Fruit fly (Drosophila melanogaster) whole organism: Measurements from ENCODE around the gene Vlet.

ENCODE experiments used
- CG8478 ChIP-seq: fragments of >200 bp; optimal IDR thresholded peaks from 2 replicates; lab custom pipeline; 2018; ENCODE audit warnings: inconsistent platforms
- Dll ChIP-seq: fragments of >200 bp; optimal IDR thresholded peaks from 2 replicates; lab custom pipeline; 2017
- EcR ChIP-seq, 2 experiments: fragments of >200 bp; optimal IDR thresholded peaks; 2 replicates each; lab custom pipeline; 2017; ENCODE audit warnings: missing biosample characterization in 2 of 2, missing genetic modification characterization in 2 of 2, missing genetic modification reagents in 2 of 2
- pan ChIP-seq: fragments of >200 bp; optimal IDR thresholded peaks from 2 replicates; lab custom pipeline; 2017
- psq ChIP-seq: fragments of >200 bp; optimal IDR thresholded peaks from 2 replicates; lab custom pipeline; 2017
- usp ChIP-seq: fragments of >200 bp; optimal IDR thresholded peaks from 2 replicates; lab custom pipeline; 2017; ENCODE audit warnings: missing biosample characterization, missing genetic modification characterization, mixed read lengths

Gene Vlet

DNA sequence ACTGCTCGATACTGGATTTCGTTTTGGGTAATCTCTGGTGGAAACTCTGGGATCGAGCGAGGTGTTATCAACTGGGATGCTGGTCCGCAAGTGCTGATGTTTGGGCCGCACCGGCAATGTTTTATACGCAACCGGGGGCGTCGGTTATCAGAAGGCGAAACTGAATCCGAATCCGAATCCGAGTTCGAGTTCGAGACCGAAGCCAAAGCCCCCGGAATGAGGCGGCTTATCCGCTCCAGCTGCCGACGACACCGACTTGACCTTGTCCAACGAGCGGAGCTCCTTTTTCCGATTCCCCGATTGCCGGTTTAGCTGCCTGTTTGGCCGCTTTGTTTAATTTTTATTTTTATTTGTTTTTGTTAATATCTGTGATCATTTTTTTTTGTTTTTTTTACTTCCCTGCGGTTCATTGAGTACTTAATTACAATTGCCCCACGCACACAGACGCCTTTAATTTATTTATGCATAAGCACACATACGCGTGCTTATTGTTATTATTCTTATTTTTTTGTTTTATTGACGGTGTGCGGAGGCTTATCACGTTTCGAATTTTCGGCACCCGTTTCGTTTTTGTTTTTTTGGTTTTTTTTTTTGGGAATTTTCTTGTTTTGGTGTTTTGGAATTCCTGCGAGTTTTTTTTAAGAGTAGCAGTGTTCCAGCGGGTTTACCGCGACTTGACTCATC is 26.7 kb upstream of the Vlet start, which contains the start of gene CG2444:
TSS of gene CG2444 (minus strand) at position 372 of the 684 bp plus-strand sequence.
- TF ChIP-seq psq (lab: Kevin White, UChicago) (no peak), CG8478 (lab: Kevin White, UChicago) (no peak), EcR (GFP tag; optimal IDR thresholded peaks at IDR 0.05; lab: Kevin White, UChicago) (no peak), Dll (lab: Kevin White, UChicago) (no peak), pan (lab: Kevin White, UChicago) (no peak), usp (no peak)

DNA sequence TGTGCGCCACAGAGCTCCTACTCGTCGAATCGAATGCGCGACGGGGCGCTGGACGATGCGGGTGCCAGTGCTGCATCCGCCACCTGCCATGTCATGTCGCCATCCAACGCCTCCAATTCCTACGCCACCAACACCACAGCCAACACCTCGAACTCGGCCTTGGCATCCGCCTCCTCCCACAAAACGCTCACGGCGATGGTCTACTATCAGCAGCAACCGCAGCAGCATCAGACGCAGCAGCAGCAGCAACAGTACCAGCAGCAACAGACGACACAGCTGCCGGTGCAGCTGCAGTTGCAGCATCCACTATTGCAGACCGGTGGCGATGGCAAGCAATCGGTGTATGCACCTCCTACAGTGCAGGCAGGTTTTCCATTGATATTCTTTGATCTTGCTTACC is 22.4 kb upstream of the Vlet start:
- TF ChIP-seq Dll (lab: Kevin White, UChicago), result no peak
- TF ChIP-seq CG8478 (lab: Kevin White, UChicago), result no peak
- TF ChIP-seq pan (lab: Kevin White, UChicago), result no peak
- TF ChIP-seq usp, result no peak
- TF ChIP-seq EcR (GFP tag; optimal IDR thresholded peaks at IDR 0.05; lab: Kevin White, UChicago), result no peak
- no peak for TF ChIP-seq psq (lab: Kevin White, UChicago)

DNA sequence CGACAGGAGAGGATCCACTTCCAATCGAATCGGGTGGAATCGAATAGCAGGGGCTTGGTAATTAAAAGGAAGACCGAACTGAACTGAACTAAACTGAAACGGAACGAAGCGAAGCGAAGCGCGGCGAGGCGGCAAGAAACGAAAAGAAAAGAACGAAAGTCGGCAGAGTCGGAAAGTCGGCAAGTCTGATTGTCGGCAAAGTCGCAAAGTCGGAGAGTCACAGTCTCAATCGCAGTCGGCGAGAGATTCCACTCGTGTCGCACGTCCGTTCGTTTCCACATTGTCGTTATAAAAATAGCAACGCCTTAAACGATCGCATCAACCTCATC is 17.5 kb upstream of the Vlet start:
- TF ChIP-seq usp (no peak), CG8478 (lab: Kevin White, UChicago) (no peak), psq (lab: Kevin White, UChicago) (no peak), pan (lab: Kevin White, UChicago) (no peak), Dll (lab: Kevin White, UChicago) (no peak), EcR (GFP tag; optimal IDR thresholded peaks at IDR 0.05; lab: Kevin White, UChicago) (no peak)

DNA sequence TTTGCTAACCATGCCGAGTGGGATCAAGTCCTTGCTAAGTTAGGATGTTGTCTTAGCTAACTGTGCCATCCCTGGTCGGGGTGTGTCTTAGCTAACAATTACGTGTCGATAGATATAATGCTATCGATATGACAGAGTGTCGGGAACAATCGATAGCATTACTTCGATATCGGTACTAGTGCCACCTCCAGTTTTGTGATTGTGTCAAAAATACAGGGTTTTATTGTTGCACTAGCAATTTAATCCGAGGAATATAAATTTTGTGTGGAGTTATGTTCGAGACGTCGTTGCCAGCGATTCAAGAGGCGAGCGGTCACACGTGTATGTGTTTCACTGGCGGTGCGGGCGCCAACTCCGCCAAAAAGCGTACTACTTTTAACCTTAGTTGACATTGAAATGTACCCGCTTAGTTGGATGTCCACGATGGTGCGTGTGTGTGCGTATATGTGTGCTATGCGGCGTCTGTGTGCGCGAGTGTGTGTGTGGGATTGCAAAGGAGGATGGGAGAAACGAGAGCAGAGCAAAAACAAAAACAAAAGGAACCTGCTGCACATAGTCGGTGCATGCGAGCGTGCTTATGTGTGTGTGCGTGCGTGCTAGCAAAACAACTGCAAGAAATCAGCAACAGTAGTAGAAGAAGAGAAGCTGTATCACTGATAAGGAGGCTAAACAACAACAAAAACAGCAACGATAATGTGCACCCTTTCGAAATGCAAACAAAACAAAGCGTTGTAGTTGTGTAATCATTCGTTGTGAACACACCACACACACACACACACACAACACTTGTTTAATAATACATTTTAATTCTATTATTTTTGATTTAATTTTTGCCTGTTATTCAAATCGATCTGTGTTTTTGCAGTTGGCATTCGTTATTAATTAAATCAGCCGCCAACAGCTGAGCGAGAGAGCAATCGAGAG is 16.8 kb upstream of the Vlet start, which contains the start of gene PhKgamma:
TSS of gene PhKgamma (plus strand) at position 179 of the 924 bp plus-strand sequence.
- TF ChIP-seq CG8478 (lab: Kevin White, UChicago) (no peak), EcR (GFP tag; optimal IDR thresholded peaks at IDR 0.05; lab: Kevin White, UChicago) (no peak), Dll (lab: Kevin White, UChicago) (no peak), pan (lab: Kevin White, UChicago) (no peak)

DNA sequence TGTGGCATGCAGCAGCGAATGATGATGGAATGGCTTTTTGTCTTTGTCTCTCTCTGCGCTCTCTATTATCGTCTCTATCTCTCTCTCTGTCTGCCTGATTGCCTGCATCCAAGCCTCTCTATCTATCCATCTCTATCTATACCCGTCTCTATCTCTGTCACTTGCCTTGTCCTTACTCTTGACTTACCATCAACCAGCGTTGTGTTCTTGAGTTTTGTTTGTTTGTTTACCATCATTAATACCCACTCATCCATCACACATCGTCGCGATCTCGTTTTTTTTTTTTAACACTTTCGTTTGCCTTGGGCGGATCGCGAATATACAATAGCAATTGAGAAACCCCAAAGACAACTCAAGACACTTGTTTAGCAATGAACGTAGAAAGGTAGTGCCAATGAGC is 11.3 kb upstream of the Vlet start:
- TF ChIP-seq psq (lab: Kevin White, UChicago), result no peak
- TF ChIP-seq EcR (GFP tag; optimal IDR thresholded peaks at IDR 0.05; lab: Kevin White, UChicago), result no peak
- TF ChIP-seq CG8478 (lab: Kevin White, UChicago), result no peak
- TF ChIP-seq pan (lab: Kevin White, UChicago), result no peak
- no peak for TF ChIP-seq Dll (lab: Kevin White, UChicago)
- TF ChIP-seq usp, result no peak

DNA sequence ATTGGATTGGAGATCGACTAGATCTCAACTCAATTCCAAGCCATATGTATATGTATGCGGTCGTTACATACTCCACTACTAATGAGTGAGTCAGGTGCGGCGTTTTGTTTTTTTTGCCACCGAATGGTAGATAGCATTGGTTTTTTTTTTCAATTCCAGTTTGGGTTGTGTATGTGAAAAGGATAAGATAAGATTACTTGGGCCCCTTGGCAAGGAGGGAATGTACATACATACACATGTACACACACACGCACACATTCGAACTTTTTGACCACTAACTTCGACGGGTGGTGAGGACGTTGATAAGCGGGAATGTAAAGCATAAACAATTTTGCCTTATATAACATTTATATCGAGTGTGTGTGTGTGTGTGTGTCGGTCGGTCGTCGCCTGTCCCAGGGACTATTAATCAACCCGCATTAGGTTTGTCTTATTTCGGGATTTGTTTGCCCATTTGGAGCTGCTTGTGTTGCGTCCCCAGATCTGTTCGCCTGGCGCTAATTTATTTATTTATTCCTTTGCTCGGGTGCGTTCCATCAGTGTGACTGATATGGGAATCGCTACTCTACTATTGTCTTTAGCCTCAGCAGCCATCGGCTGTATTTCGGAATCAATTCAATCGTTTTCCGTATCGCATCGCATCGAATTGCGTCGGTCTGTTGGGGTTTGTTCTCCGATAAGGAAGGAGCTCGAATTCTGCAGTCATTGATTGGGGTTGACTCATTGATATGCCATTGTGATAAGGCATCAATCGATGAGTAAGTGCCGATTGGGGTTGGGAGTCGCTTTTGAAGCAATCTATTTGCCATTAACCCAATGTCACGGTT is 9.5 kb upstream of the Vlet start:
- TF ChIP-seq Dll (lab: Kevin White, UChicago) (no peak), psq (lab: Kevin White, UChicago) (no peak), pan (lab: Kevin White, UChicago) (no peak)

DNA sequence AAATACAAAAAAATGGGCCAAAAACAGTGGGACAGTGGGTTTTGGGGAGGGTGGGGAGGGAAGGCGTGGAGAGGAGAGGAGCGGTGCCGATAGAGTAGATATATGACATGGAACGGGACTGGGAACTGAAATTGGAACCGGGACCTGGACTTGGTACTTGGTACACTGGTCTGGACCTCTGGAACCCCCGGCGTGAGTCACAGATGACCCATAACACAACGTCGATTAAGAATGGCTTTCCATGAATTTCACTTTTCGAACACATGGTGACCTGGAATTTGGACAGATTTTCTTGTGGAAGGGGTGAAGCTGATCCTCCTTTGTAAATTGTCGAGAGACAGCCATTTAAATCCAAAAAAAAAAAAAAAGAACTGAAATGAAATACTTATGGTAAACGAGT is 8.3 kb upstream of the Vlet start:
- TF ChIP-seq usp (no peak), psq (lab: Kevin White, UChicago) (no peak), Dll (lab: Kevin White, UChicago) (no peak)

DNA sequence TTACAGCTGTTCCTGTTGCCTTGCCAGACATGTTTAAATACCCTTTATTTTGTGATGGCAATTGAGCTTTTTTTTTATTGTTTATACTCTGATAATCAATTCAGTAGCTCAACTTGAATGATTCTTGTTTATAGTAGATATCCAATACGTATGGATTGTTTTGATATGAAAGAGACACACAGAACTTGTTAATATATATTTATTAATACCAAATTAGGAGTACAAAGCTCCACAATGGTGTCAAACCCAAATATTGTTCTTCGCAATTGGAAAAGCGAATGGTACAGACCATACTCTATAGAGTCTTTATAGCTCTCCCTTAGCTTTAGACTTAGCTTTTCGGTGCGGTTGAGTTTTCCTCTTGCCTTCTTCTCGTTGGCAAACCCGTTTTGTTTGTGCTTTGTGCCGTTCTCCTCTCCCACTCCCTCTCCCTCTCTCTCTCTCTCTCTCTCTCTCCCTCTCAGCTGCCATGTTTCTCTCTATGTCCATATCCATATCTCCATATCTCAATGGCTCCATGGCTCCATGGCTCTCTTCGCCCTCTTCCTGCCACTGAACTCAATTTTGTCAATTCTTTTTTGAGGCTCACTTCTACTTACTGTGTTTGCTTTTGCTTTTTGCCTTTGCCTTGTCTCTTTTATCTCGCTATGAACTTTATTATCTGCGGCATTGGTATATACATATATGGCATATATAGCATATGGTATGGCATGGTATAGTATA is 7.7 kb upstream of the Vlet start:
- TF ChIP-seq CG8478 (lab: Kevin White, UChicago), result no peak
- TF ChIP-seq EcR (GFP tag; optimal IDR thresholded peaks at IDR 0.05; lab: Kevin White, UChicago), result peak in 1 of 2 experiments; percentile 37

DNA sequence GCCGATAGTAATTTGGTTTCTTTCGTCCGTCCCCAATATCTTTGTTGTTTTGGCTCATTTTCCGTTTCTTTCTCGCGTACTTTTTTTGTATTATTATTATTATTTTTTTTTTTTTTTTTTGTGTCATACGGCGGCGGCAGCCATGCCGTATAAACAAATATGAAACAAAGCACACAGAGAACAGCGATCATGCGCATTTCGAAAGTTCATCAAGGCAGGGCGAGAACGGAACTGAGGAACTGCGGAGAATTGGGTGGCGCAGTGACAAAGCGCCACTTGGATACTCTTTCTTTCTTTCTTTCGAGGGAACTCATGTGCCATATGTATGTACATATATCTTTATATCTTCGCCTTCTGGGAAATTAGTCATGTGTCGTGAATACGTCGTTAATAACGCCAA is 6.1 kb upstream of the Vlet start:
- TF ChIP-seq CG8478 (lab: Kevin White, UChicago) (no peak), Dll (lab: Kevin White, UChicago) (no peak), pan (lab: Kevin White, UChicago) (no peak), EcR (GFP tag; optimal IDR thresholded peaks at IDR 0.05; lab: Kevin White, UChicago) (no peak), psq (lab: Kevin White, UChicago) (no peak), usp (no peak)

DNA sequence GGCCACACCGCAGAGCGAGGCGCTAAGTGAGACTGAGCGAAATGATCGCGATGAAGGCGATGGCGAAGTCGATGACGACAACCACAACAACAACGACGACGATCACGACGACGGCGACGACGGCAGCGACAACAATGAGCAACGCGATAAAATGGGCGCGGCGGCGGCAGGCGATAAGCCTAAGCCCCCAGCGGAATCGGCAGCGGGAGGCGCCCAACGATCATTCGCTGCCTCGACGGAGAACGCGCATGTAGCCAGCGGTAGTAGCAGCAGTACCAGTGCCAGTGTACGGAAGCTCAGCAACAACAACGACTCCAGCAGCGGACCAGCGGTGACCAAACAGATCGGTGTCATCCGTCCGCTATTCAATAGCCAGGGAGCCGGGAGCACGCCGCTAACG is 5.1 kb upstream of the Vlet start:
- TF ChIP-seq psq (lab: Kevin White, UChicago), result no peak
